Worm (Caenorhabditis elegans): ENCODE data around the gene C42D4.3.

DNA sequence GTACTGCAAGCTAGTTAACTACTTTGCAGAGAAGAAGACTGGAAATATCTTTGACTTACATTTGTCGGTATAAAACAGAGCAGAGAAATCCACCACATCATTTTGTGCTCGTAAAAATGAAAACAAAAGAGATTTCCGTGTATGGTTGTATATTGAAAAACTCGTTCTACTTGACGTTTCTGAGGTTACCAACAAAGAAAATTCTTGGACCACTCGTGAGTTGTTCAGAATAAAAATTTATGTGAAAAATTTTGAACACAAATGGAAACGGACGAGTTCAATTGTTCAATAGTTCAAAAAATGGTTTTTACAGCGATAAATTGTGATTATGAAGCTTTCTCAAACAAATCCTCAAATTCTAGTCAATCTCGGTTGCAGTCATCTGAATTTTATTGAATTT lies 5.6 kb downstream of the C42D4.3 start, which contains the start of gene clec-179:
- TF ChIP-seq unc-130 (GFP tag; optimal IDR thresholded peaks at IDR 0.05) (no peak), nhr-25 (tag; optimal IDR thresholded peaks at IDR 0.05; ENCODE audit: borderline replicate concordance, insufficient read depth) (no peak), Y105C5A.15 (GFP tag; IDR thresholded peaks at IDR 0.05) (no peak), F26F4.8 (GFP tag; conservative IDR thresholded peaks at IDR 0.05) (no peak), nhr-102 (tag; optimal IDR thresholded peaks at IDR 0.05) (no peak)

Data from whole organism, L4 larva.